Fruit fly (Drosophila melanogaster): ENCODE data around the gene CG17159.

The CG17159 gene

DNA sequence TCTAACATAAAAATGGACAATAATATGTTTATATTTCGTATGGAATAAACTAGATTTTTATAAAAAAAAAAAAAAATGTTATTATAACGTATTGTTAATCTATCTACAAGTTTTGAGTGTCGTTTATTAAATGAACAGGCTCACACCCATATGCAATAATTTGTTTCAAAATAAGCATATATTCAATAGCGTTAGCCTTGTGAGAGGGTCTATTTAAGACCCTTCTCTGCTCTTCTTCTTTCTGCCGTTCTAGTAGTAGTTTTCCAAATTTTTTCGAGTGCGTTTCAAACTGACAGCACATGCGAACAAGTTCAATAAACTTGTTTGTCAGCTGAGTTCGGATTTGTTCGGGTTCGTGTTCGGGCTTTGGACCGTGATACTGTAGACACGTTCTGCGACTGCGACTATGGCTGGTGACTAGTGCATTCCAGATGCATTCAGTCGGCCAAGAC, 21.2 kb downstream of the CG17159 start (continued):
- TF ChIP-seq so (GFP tag; IDR thresholded peaks at IDR 0.05) (no peak), Hr3 (GFP tag; optimal IDR thresholded peaks at IDR 0.05) (peak; percentile 25), gcm (GFP tag; optimal IDR thresholded peaks at IDR 0.05) (no peak), prd (optimal IDR thresholded peaks at IDR 0.05) (no peak), prd (GFP tag; IDR thresholded peaks at IDR 0.05) (0 out of 3 replicates have a peak, but pooled peaks have one; percentile 19), Rx (GFP tag; IDR thresholded peaks at IDR 0.05) (no peak), Fer2 (tag; optimal IDR thresholded peaks at IDR 0.05) (no peak), TFAM (GFP tag; optimal IDR thresholded peaks at IDR 0.05) (no peak), Nf-YA (GFP tag; IDR thresholded peaks at IDR 0.05) (no peak), twi (tag; optimal IDR thresholded peaks at IDR 0.05) (no peak), pros (GFP tag; optimal IDR thresholded peaks at IDR 0.05) (no peak), Eip74EF (GFP tag; optimal IDR thresholded peaks at IDR 0.05) (peak in 1 of 2 experiments; percentile 18), az2 (GFP tag; optimal IDR thresholded peaks at IDR 0.05) (no peak), bcd (GFP tag; optimal IDR thresholded peaks at IDR 0.05) (no peak), kay (GFP tag; optimal IDR thresholded peaks at IDR 0.05) (no peak), sd (tag; optimal IDR thresholded peaks at IDR 0.05) (peak; percentile 30), CG14710 (tag; optimal IDR thresholded peaks at IDR 0.05) (peak; percentile 1), CG5953 (GFP tag; IDR thresholded peaks at IDR 0.05) (no peak), CG7839 (tag; optimal IDR thresholded peaks at IDR 0.05) (peak; percentile 33), Xbp1 (GFP tag; optimal IDR thresholded peaks at IDR 0.05) (peak; percentile 1), repo (GFP tag; optimal IDR thresholded peaks at IDR 0.05) (no peak), Meics (GFP tag; optimal IDR thresholded peaks at IDR 0.05) (no peak)

dm6 chrX:23067521-23068459, 24.6 kb downstream of the CG17159 start, which contains the start of gene CG17167:
Gene CG17167 (plus strand): TSS chrX:23068301.
- TF ChIP-seq CG10366 (GFP tag; IDR thresholded peaks at IDR 0.05) (no peak), CTCF (GFP tag; optimal IDR thresholded peaks at IDR 0.05) (peak; percentile 82), D19B (GFP tag; optimal IDR thresholded peaks at IDR 0.05) (no peak), pfk (GFP tag; optimal IDR thresholded peaks at IDR 0.05) (no peak), CG7357 (GFP tag; IDR thresholded peaks at IDR 0.05) (no peak), run (tag; optimal IDR thresholded peaks at IDR 0.05) (no peak), Adf1 (GFP tag; IDR thresholded peaks at IDR 0.05) (peak; percentile 69), Fer1 (GFP tag; optimal IDR thresholded peaks at IDR 0.05) (no peak), sim (GFP tag; IDR thresholded peaks at IDR 0.05) (no peak), CG3407 (GFP tag; optimal IDR thresholded peaks at IDR 0.05) (no peak), Optix (GFP tag; IDR thresholded peaks at IDR 0.05) (no peak), Oaz (GFP tag; IDR thresholded peaks at IDR 0.05) (no peak), CG4854 (GFP tag; optimal IDR thresholded peaks at IDR 0.05) (no peak), CG17328 (GFP tag; IDR thresholded peaks at IDR 0.05) (no peak), CG10979 (tag; optimal IDR thresholded peaks at IDR 0.05) (peak; percentile 68), CoRest (tag; optimal IDR thresholded peaks at IDR 0.05) (no peak), tap (tag; optimal IDR thresholded peaks at IDR 0.05) (no peak), CG6254 (GFP tag; optimal IDR thresholded peaks at IDR 0.05) (no peak), CG2199 (GFP tag; IDR thresholded peaks at IDR 0.05) (peak; percentile 69; the same call in 1 of the 3 replicates), CG17359 (tag; optimal IDR thresholded peaks at IDR 0.05) (no peak), rib (GFP tag; IDR thresholded peaks at IDR 0.05) (no peak), Opbp (GFP tag; IDR thresholded peaks at IDR 0.05; ENCODE audit: partially characterized antibody) (no peak), exex (tag; optimal IDR thresholded peaks at IDR 0.05) (peak; percentile 1), H15 (GFP tag; IDR thresholded peaks at IDR 0.05) (no peak), CG1233 (GFP tag; optimal IDR thresholded peaks at IDR 0.05) (no peak), CG4820 (GFP tag; optimal IDR thresholded peaks at IDR 0.05) (no peak)
